Worm (Caenorhabditis elegans) whole organism, young adult: ENCODE data around the gene ZK1290.10.

Experiments
- F55B11.4 ChIP-seq: sonication (generic microtip); optimal IDR thresholded peaks from 2 replicates; lab custom pipeline; 2016; ENCODE audit warnings: missing compliant biosample characterization, missing genetic modification characterization, borderline replicate concordance; ENCODE audit not compliant: insufficient read depth
- ZK185.1 ChIP-seq: sonication (generic microtip); optimal IDR thresholded peaks from 2 replicates; lab custom pipeline; 2016; ENCODE audit warnings: mild to moderate bottlenecking, missing genetic modification characterization, missing compliant biosample characterization; ENCODE audit not compliant: poor library complexity, severe bottlenecking
- ama-1 ChIP-seq, 3 experiments: fragments of 150-350 bp in 1 of 3; sonication (generic microtip) in 2 of 3; optimal IDR thresholded peaks; 2 replicates each; lab custom pipeline; 2014 to 2018; ENCODE audit warnings: missing biosample characterization in 2 of 3, missing genetic modification characterization in 2 of 3, missing genetic modification reagents in 2 of 3
- cebp-1 ChIP-seq, 2 experiments: fragments of 200-800 bp in 1 of 2; sonication (Bioruptor generic) in 1 of 2; sonication (generic microtip) in 1 of 2; IDR thresholded peaks in 1 of 2; optimal IDR thresholded peaks in 1 of 2; 2 replicates each; pipeline versions ENCODE4 v1.3.6 to Lab custom; 2017 to 2022; ENCODE audit warnings: missing compliant biosample characterization in 2 of 2, missing genetic modification characterization in 2 of 2, mild to moderate bottlenecking in 1 of 2, missing genetic modification reagents in 1 of 2, moderate library complexity in 1 of 2
- dpl-1 ChIP-seq: fragments of 150-350 bp; optimal IDR thresholded peaks from 2 replicates; lab custom pipeline; 2014; ENCODE audit warnings: missing biosample characterization, missing genetic modification reagents, missing genetic modification characterization
- ets-4 ChIP-seq: fragments of 200-800 bp; sonication (Bioruptor generic); optimal IDR thresholded peaks from 2 replicates; lab custom pipeline; 2018; ENCODE audit warnings: mild to moderate bottlenecking, missing genetic modification characterization, missing compliant biosample characterization
- hsf-1 ChIP-seq: fragments of 200-800 bp; sonication (Bioruptor generic); IDR thresholded peaks from 2 replicates; pipeline ENCODE4 v1.3.6; 2022; ENCODE audit warnings: missing genetic modification reagents, missing genetic modification characterization, missing compliant biosample characterization
- nhr-80 ChIP-seq: sonication (generic microtip); optimal IDR thresholded peaks from 2 replicates; lab custom pipeline; 2016; ENCODE audit warnings: missing genetic modification characterization, missing compliant biosample characterization
- snpc-4 ChIP-seq, 5 experiments: fragments of 150-350 bp in 1 of 5; sonication (generic microtip) in 4 of 5; optimal IDR thresholded peaks; 2 replicates each; lab custom pipeline; 2014 to 2018; ENCODE audit warnings: missing genetic modification characterization in 5 of 5, missing biosample characterization in 3 of 5, antibody characterized with exemption in 2 of 5, mild to moderate bottlenecking in 2 of 5, missing compliant biosample characterization in 2 of 5, missing genotype in 2 of 5, moderate library complexity in 2 of 5, missing genetic modification reagents in 1 of 5

- no peak for TF ChIP-seq cebp-1 (GFP tag; IDR thresholded peaks at IDR 0.05; lab: Robert Waterston, UW)
- no peak for TF ChIP-seq cebp-1 (tag; optimal IDR thresholded peaks at IDR 0.05; lab: Kevin White, UChicago)
- TF ChIP-seq ZK185.1 (tag; lab: Kevin White, UChicago): no peak
- TF ChIP-seq nhr-80 (tag; lab: Kevin White, UChicago): no peak
- no peak for TF ChIP-seq dpl-1 (GFP tag; lab: Kevin White, UChicago)
- TF ChIP-seq ama-1 (optimal IDR thresholded peaks at IDR 0.05; lab: Kevin White, UChicago): no peak
- no peak for TF ChIP-seq ama-1 (GFP tag; optimal IDR thresholded peaks at IDR 0.05; lab: Kevin White, UChicago)
- TF ChIP-seq F55B11.4 (tag; lab: Kevin White, UChicago): no peak
- no peak for TF ChIP-seq hsf-1 (GFP tag; lab: Robert Waterston, UW)
- TF ChIP-seq ets-4 (GFP tag; lab: Kevin White, UChicago): no peak
- no peak for TF ChIP-seq snpc-4 (GFP tag; optimal IDR thresholded peaks at IDR 0.05; lab: Kevin White, UChicago)
- no peak for TF ChIP-seq snpc-4 (tag; optimal IDR thresholded peaks at IDR 0.05; lab: Kevin White, UChicago)
Observed at ce11 chrII:7570820-7571219, 17.1 kb upstream of the ZK1290.10 start.
